Worm (Caenorhabditis elegans) whole organism, L4/young adult: Measurements from ENCODE around the gene fbxa-98.
"Not testable (repeated sequence)": the region's sequence is repeated elsewhere in the genome, so short reads cannot be mapped to it uniquely, and the experiment has no call there.

Experiments used
- W03F9.2 ChIP-seq: fragments of 150-350 bp; optimal IDR thresholded peaks from 2 replicates; lab custom pipeline; 2014; ENCODE audit warnings: missing biosample characterization, missing genetic modification characterization
- dao-5 ChIP-seq: sonication (generic microtip); optimal IDR thresholded peaks from 2 replicates; lab custom pipeline; 2016; ENCODE audit warnings: missing genotype, missing genetic modification characterization, moderate library complexity, missing compliant biosample characterization
- him-1 ChIP-seq: sonication (generic microtip); optimal IDR thresholded peaks from 2 replicates; lab custom pipeline; 2016; ENCODE audit warnings: missing genotype, missing genetic modification reagents, missing genetic modification characterization, missing compliant biosample characterization

The fbxa-98 gene

ce11 chrIV:13633165-13633564, at the start of gene fbxa-98:
Gene fbxa-98 (plus strand): TSS chrIV:13633407.
- TF ChIP-seq him-1 (no peak), dao-5 (tag; lab: Kevin White, UChicago) (no peak), W03F9.2 (tag; lab: Kevin White, UChicago) (no peak)

- no peak for TF ChIP-seq him-1
- TF ChIP-seq W03F9.2 (tag; lab: Kevin White, UChicago), result no peak
- TF ChIP-seq dao-5 (tag; lab: Kevin White, UChicago), result no peak
Observed at ce11 chrIV:13584646-13585045, 48.6 kb upstream of the fbxa-98 start, which contains the start of gene sru-11. Gene sru-11 (plus strand): TSS chrIV:13584946.

- no peak for TF ChIP-seq him-1
- no peak for TF ChIP-seq dao-5 (tag; lab: Kevin White, UChicago)
- TF ChIP-seq W03F9.2 (tag; lab: Kevin White, UChicago), result no peak
Observed at ce11 chrIV:13587175-13587574, 46.0 kb upstream of the fbxa-98 start, which contains the start of gene Y45F10B.12. Gene Y45F10B.12 (plus strand): TSS chrIV:13587475.

- TF ChIP-seq him-1; dao-5 (tag; lab: Kevin White, UChicago); W03F9.2 (tag; lab: Kevin White, UChicago): not testable (repeated sequence)
Observed at ce11 chrIV:13588544-13589043, 44.6 kb upstream of the fbxa-98 start, which contains the start of gene sru-9. Gene sru-9 (plus strand): TSS chrIV:13588993.

ce11 chrIV:13591645-13592044, 41.6 kb upstream of the fbxa-98 start, which contains the start of gene tsp-5:
Gene tsp-5 (minus strand): TSS chrIV:13591745.
- no peak for TF ChIP-seq dao-5 (tag; lab: Kevin White, UChicago)
- TF ChIP-seq W03F9.2 (tag; lab: Kevin White, UChicago), result no peak
- TF ChIP-seq him-1, result no peak

ce11 chrIV:13593351-13593750, 39.9 kb upstream of the fbxa-98 start, which contains the start of gene Y45F10B.3:
Gene Y45F10B.3 (plus strand): TSS chrIV:13593651.
- TF ChIP-seq W03F9.2 (tag; lab: Kevin White, UChicago), result no peak
- TF ChIP-seq dao-5 (tag; lab: Kevin White, UChicago), result no peak
- no peak for TF ChIP-seq him-1

- TF ChIP-seq him-1; dao-5 (tag; lab: Kevin White, UChicago); W03F9.2 (tag; lab: Kevin White, UChicago): not testable (repeated sequence)
Observed at ce11 chrIV:13597813-13598212, 35.4 kb upstream of the fbxa-98 start, which contains the start of gene Y45F10B.9. Gene Y45F10B.9 (minus strand): TSS chrIV:13597913.

ce11 chrIV:13600643-13601042, 32.6 kb upstream of the fbxa-98 start:
- TF ChIP-seq W03F9.2 (tag; lab: Kevin White, UChicago), result no peak
- TF ChIP-seq dao-5 (tag; lab: Kevin White, UChicago), result no peak
- no peak for TF ChIP-seq him-1

- TF ChIP-seq W03F9.2 (tag; lab: Kevin White, UChicago) (no peak), dao-5 (tag; lab: Kevin White, UChicago) (no peak), him-1 (no peak)
Observed at ce11 chrIV:13601428-13601827, 31.8 kb upstream of the fbxa-98 start.

- TF ChIP-seq him-1 (no peak), W03F9.2 (tag; lab: Kevin White, UChicago) (no peak), dao-5 (tag; lab: Kevin White, UChicago) (no peak)
Observed at ce11 chrIV:13601973-13602669, 31.1 kb upstream of the fbxa-98 start, which contains the start of gene Y45F10B.59. Gene Y45F10B.59 (plus strand): TSS chrIV:13602619.

- TF ChIP-seq dao-5 (tag; lab: Kevin White, UChicago) (no peak), W03F9.2 (tag; lab: Kevin White, UChicago) (no peak), him-1 (no peak)
Observed at ce11 chrIV:13609755-13610154, 23.5 kb upstream of the fbxa-98 start, which contains the start of gene C08F11.13. Gene C08F11.13 (minus strand): TSS chrIV:13609892.

ce11 chrIV:13619203-13619602, 14.0 kb upstream of the fbxa-98 start, which contains the start of gene C08F11.3:
Gene C08F11.3 (plus strand): TSS chrIV:13619503.
- TF ChIP-seq dao-5 (tag; lab: Kevin White, UChicago) (no peak), W03F9.2 (tag; lab: Kevin White, UChicago) (no peak), him-1 (no peak)

- no peak for TF ChIP-seq dao-5 (tag; lab: Kevin White, UChicago)
- no peak for TF ChIP-seq him-1
- TF ChIP-seq W03F9.2 (tag; lab: Kevin White, UChicago), result no peak
Observed at ce11 chrIV:13623533-13623932, 9.7 kb upstream of the fbxa-98 start, which contains the start of gene C08F11.1. Gene C08F11.1 (plus strand): TSS chrIV:13623833.

- no peak for TF ChIP-seq W03F9.2 (tag; lab: Kevin White, UChicago)
- TF ChIP-seq dao-5 (tag; lab: Kevin White, UChicago), result no peak
- no peak for TF ChIP-seq him-1
Observed at ce11 chrIV:13626469-13626868, 6.7 kb upstream of the fbxa-98 start, which contains the start of gene sru-21. Gene sru-21 (plus strand): TSS chrIV:13626769.
